Worm (Caenorhabditis elegans) whole organism, midembryonic: ENCODE results near the gene svh-1.

Source experiments
- T22C8.4 ChIP-seq: fragments of 200-800 bp; sonication (Bioruptor generic); IDR thresholded peaks from 2 replicates; pipeline ENCODE4 v1.3.6; 2022; ENCODE audit warnings: missing genetic modification characterization, missing compliant biosample characterization
- cog-1 ChIP-seq: sonication (generic microtip); optimal IDR thresholded peaks from 2 replicates; lab custom pipeline; 2016; ENCODE audit warnings: missing genetic modification characterization, missing compliant biosample characterization
- flt-1 ChIP-seq: fragments of 200-800 bp; sonication (Bioruptor generic); IDR thresholded peaks from 2 replicates; pipeline ENCODE4 v1.3.6; 2022; ENCODE audit warnings: missing genetic modification characterization, missing compliant biosample characterization
- med-1 ChIP-seq: sonication (generic microtip); optimal IDR thresholded peaks from 2 replicates; lab custom pipeline; 2017; ENCODE audit warnings: missing genetic modification characterization, mild to moderate bottlenecking, missing compliant biosample characterization, antibody characterized with exemption, missing genetic modification reagents; ENCODE audit not compliant: insufficient read depth
- ref-1 ChIP-seq: fragments of 200-800 bp; sonication (Bioruptor generic); conservative IDR thresholded peaks from 2 replicates; pipeline ENCODE4 v1.3.6; 2022; ENCODE audit warnings: missing genetic modification reagents, missing genetic modification characterization, missing compliant biosample characterization

DNA sequence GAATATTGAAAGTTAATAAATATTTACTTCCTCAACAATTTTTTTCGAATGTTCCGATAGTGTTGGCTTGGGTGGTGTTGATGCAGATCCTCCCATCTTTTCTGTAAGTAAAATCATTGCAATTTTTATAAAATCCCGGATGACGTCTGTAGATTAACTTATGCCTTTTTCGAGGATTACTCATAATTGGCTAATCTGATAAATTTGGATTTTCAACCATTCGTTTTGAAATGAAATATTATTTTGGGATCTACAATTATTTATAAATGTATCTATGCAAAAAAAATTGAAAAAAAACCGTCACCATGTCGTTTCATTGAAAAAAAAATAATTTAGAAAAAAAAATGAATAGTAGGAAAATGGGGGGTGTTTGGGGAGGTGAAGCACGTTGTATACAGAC, 5.3 kb upstream of the svh-1 start, which contains the start of gene glrx-22:
- TF ChIP-seq T22C8.4 (GFP tag; lab: Robert Waterston, UW) (no peak), ref-1 (GFP tag; lab: Robert Waterston, UW) (no peak), cog-1 (tag; lab: Kevin White, UChicago) (no peak), med-1 (GFP tag; lab: Kevin White, UChicago) (no peak), flt-1 (GFP tag; lab: Robert Waterston, UW) (no peak)
